Worm (Caenorhabditis elegans): Measurements from ENCODE around the gene C09B7.2.

DNA sequence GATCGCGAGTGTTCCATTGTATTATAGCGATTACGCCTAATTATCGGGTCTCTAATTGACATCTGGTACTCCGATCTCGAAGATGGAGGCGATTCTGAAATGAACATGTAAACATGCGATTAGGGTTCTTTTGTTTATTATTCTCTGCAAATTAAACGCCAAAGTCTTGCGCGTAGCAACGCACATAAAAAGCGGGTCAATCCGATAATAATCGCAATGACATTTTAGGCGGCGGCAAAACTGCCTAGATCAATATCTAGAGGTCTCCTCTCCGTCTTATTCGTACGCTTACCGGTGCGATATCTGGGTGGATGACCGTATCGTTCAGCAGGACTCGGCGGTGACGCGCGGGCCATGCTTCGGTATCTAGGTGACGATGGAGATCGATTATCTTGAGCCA, 45.1 kb downstream of the C09B7.2 start:
- TF ChIP-seq ceh-13 (GFP tag; optimal IDR thresholded peaks at IDR 0.05), result no peak
- no peak for TF ChIP-seq ama-1 (optimal IDR thresholded peaks at IDR 0.05)
- TF ChIP-seq hmg-4 (GFP tag; optimal IDR thresholded peaks at IDR 0.05), result no peak
- no peak for TF ChIP-seq tra-4 (tag; optimal IDR thresholded peaks at IDR 0.05)
- TF ChIP-seq pes-1 (GFP tag; IDR thresholded peaks at IDR 0.05), result no peak; the same call in 1 of the 2 replicates

All from whole organism, early embryonic.